Worm (Caenorhabditis elegans) whole organism, early embryonic: ENCODE measurements around the gene C07A12.7.

Experiments used
- B0310.2 ChIP-seq: sonication (generic microtip); optimal IDR thresholded peaks from 2 replicates; lab custom pipeline; 2016; ENCODE audit warnings: mild to moderate bottlenecking, missing genetic modification characterization, missing compliant biosample characterization
- F13C5.2 ChIP-seq: sonication (generic microtip); optimal IDR thresholded peaks from 2 replicates; lab custom pipeline; 2017; ENCODE audit warnings: mild to moderate bottlenecking, missing genetic modification characterization, inconsistent platforms, missing compliant biosample characterization
- aly-1 ChIP-seq: sonication (generic microtip); optimal IDR thresholded peaks from 2 replicates; lab custom pipeline; 2016; ENCODE audit warnings: missing genetic modification characterization, missing compliant biosample characterization
- ama-1 ChIP-seq: fragments of 150-350 bp; optimal IDR thresholded peaks from 2 replicates; lab custom pipeline; 2014
- ceh-13 ChIP-seq: fragments of 200-800 bp; sonication (Bioruptor generic); optimal IDR thresholded peaks from 2 replicates; lab custom pipeline; 2018; ENCODE audit warnings: mild to moderate bottlenecking, missing genetic modification characterization, missing compliant biosample characterization
- ceh-36 ChIP-seq: sonication (generic microtip); optimal IDR thresholded peaks from 2 replicates; lab custom pipeline; 2016; ENCODE audit warnings: missing genetic modification characterization, inconsistent platforms, missing compliant biosample characterization
- ets-7 ChIP-seq: sonication (generic microtip); optimal IDR thresholded peaks from 2 replicates; lab custom pipeline; 2016; ENCODE audit warnings: missing genotype, missing genetic modification characterization, missing compliant biosample characterization
- flt-1 ChIP-seq: fragments of 200-800 bp; sonication (Bioruptor generic); IDR thresholded peaks from 2 replicates; pipeline ENCODE4 v1.3.6; 2022; ENCODE audit warnings: missing genetic modification characterization, missing compliant biosample characterization
- hmbx-1 ChIP-seq: sonication (generic microtip); optimal IDR thresholded peaks from 2 replicates; lab custom pipeline; 2016; ENCODE audit warnings: mild to moderate bottlenecking, missing genetic modification characterization, missing compliant biosample characterization
- hmg-4 ChIP-seq: fragments of 200-800 bp; sonication (Bioruptor generic); optimal IDR thresholded peaks from 2 replicates; lab custom pipeline; 2018; ENCODE audit warnings: mild to moderate bottlenecking, missing genetic modification characterization, missing compliant biosample characterization
- hnd-1 ChIP-seq: sonication (generic microtip); optimal IDR thresholded peaks from 2 replicates; lab custom pipeline; 2016; ENCODE audit warnings: missing genetic modification characterization, missing compliant biosample characterization
- pes-1 ChIP-seq: fragments of 200-800 bp; sonication (Bioruptor generic); IDR thresholded peaks from 2 replicates; pipeline ENCODE4 v1.3.6; 2022; ENCODE audit warnings: missing genetic modification reagents, missing genetic modification characterization, missing compliant biosample characterization
- scrt-1 ChIP-seq: fragments of 200-800 bp; sonication (Bioruptor generic); IDR thresholded peaks from 2 replicates; pipeline ENCODE4 v1.3.6; 2022; ENCODE audit warnings: missing genetic modification characterization, missing compliant biosample characterization
- sea-1 ChIP-seq: fragments of 200-800 bp; sonication (Bioruptor generic); conservative IDR thresholded peaks from 2 replicates; pipeline ENCODE4 v1.3.6; 2022; ENCODE audit warnings: missing genetic modification characterization, missing compliant biosample characterization
- tbx-11 ChIP-seq: fragments of 200-800 bp; sonication (Bioruptor generic); IDR thresholded peaks from 2 replicates; pipeline ENCODE4 v1.3.6; 2022; ENCODE audit warnings: missing genetic modification characterization, missing compliant biosample characterization
- tbx-37 ChIP-seq: fragments of 200-800 bp; sonication (Bioruptor generic); conservative IDR thresholded peaks from 2 replicates; pipeline ENCODE4 v1.3.6; 2022; ENCODE audit warnings: missing genetic modification reagents, missing genetic modification characterization, missing compliant biosample characterization
- tra-4 ChIP-seq: sonication (generic microtip); optimal IDR thresholded peaks from 2 replicates; lab custom pipeline; 2017; ENCODE audit warnings: missing genetic modification characterization, missing compliant biosample characterization

Gene C07A12.7

DNA sequence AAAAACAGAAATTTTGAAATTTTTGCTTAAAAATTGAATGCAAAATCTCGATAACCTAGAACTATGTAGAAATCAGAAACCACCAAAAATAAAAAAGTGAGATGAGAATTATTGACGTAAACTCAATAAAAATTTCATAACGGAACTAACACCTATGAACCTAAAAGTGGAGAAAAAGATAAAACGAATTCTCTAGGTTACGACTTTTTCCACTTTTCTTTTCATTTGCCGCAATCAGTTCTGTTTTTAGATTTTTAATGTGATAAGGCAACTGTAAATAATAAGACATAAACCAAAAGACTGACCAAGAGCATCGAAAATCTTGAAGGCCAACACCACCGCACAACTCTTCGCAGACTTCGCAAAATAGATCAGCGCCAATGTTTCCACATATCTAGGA is 19.9 kb downstream of the C07A12.7 start:
- no peak for TF ChIP-seq sea-1 (GFP tag; lab: Robert Waterston, UW)
- TF ChIP-seq aly-1 (tag; lab: Kevin White, UChicago): no peak
- TF ChIP-seq ceh-36 (tag; lab: Kevin White, UChicago): no peak
- no peak for TF ChIP-seq ama-1 (lab: Kevin White, UChicago)
- no peak for TF ChIP-seq F13C5.2 (tag; lab: Kevin White, UChicago)
- no peak for TF ChIP-seq tbx-37 (GFP tag; lab: Robert Waterston, UW)
- TF ChIP-seq B0310.2 (tag; lab: Kevin White, UChicago): no peak
- TF ChIP-seq hmbx-1 (tag; lab: Kevin White, UChicago): no peak
- TF ChIP-seq ets-7 (tag; lab: Kevin White, UChicago): no peak
- TF ChIP-seq hmg-4 (GFP tag; lab: Kevin White, UChicago): no peak
- TF ChIP-seq scrt-1: no peak
- no peak for TF ChIP-seq hnd-1 (tag; lab: Kevin White, UChicago)
- TF ChIP-seq flt-1 (GFP tag; lab: Robert Waterston, UW): no peak
- TF ChIP-seq pes-1: no peak

DNA sequence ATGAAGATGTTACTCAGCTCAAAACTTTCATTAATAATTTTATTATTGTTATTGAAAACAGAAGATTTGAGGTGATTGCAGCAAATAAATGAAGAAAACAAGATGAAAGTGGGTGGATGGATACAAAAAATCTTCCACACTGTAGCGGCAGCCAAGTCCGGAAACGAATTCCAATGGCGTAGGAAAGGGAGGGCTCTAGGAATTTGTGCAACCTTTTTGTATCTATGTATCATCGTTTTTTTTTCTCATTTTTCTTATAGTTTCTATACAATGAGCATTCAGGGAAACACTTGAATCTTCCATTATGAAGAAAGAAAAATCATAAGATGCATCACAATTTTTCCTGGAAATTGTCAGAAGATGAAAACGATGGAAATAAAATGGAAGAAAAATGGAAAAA is 21.4 kb downstream of the C07A12.7 start:
- TF ChIP-seq hmbx-1 (tag; lab: Kevin White, UChicago) (no peak), tbx-37 (GFP tag; lab: Robert Waterston, UW) (no peak), tbx-11 (GFP tag; lab: Robert Waterston, UW) (no peak), sea-1 (GFP tag; lab: Robert Waterston, UW) (no peak), pes-1 (no peak), F13C5.2 (tag; lab: Kevin White, UChicago) (no peak), ama-1 (lab: Kevin White, UChicago) (no peak), ceh-13 (no peak), B0310.2 (tag; lab: Kevin White, UChicago) (no peak), flt-1 (GFP tag; lab: Robert Waterston, UW) (no peak), scrt-1 (no peak), ets-7 (tag; lab: Kevin White, UChicago) (no peak), hmg-4 (GFP tag; lab: Kevin White, UChicago) (no peak), tra-4 (tag; lab: Kevin White, UChicago) (no peak), aly-1 (tag; lab: Kevin White, UChicago) (no peak), ceh-36 (tag; lab: Kevin White, UChicago) (no peak)

DNA sequence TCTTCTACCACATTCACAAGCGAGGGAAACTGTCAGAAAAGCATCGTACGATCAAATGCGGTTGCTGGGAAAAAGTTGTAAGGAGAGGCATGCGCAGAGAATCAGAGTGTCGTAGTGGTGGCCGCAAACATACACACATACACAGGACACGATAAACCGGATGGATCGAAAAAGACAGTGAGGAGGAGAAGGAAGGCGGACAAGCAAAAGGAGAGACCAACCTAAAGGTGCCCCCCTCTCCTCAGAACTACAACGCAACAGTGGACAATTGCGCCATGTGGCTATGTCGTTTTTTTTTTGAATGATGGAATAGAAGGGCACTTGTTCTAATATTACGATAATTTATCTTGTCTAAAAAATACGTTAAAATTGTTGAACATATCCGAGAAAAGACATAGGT is 23.5 kb downstream of the C07A12.7 start:
- TF ChIP-seq hmg-4 (GFP tag; lab: Kevin White, UChicago) (peak; percentile 77), F13C5.2 (tag; lab: Kevin White, UChicago) (no peak)

DNA sequence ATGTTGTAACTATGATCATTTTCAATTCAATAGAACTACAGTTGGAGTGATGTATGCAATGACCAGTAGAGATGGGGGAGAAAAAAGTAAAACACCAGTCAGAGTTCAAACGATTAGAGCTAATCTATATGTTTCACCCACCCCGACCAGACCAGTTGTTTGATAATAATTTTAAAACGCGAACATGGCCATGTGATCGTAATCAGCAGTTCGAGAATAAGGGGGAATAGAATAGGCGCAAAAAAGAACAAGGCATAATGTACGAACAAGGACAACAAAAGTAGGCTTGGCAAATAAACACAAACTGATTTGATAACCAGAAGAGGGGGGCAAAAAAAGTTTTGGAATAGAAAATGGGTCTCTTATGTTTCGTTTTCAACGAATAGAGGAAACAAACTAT is 23.9 kb downstream of the C07A12.7 start:
- TF ChIP-seq ceh-36 (tag; lab: Kevin White, UChicago) (no peak), tbx-37 (GFP tag; lab: Robert Waterston, UW) (no peak), flt-1 (GFP tag; lab: Robert Waterston, UW) (no peak), hmg-4 (GFP tag; lab: Kevin White, UChicago) (no peak), scrt-1 (no peak), tbx-11 (GFP tag; lab: Robert Waterston, UW) (no peak), pes-1 (no peak)

DNA sequence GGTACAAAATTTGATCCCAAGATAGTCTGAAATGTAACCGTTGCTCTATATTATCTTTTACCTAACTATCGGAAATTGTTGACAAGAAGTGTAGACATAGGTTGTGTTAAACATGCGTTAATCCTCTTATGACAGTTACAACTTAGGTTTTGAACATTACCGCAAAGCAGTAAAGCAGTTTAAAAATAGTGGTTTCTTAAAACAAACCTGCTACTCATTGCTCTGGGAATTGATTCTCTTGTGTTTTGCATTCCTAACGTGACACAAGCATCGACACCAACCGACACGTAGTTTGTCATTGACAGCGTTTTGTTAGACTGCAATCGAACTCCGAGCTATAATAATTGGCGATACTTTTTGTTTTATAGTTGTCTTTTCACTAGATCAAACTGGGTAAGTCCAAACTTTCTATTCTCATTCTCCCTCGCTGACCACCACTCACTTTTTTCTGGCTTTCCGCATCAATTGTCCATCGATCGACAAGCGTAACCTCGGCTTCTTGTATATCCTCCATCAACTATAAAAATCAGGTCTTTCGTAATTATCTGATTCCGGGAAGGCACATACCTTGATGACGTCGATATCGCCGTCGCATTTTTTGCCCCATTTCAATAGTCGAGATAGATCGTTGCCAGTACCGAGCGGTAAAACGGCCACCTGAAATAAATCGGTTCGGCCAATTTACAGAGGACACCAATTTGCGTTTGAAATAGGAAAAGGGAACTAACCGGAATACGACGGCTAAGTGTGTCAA is 26.0 kb downstream of the C07A12.7 start:
- TF ChIP-seq tbx-11 (GFP tag; lab: Robert Waterston, UW) (no peak), F13C5.2 (tag; lab: Kevin White, UChicago) (no peak), ets-7 (tag; lab: Kevin White, UChicago) (no peak), hmg-4 (GFP tag; lab: Kevin White, UChicago) (no peak), scrt-1 (no peak), pes-1 (no peak), tra-4 (tag; lab: Kevin White, UChicago) (no peak), B0310.2 (tag; lab: Kevin White, UChicago) (no peak), ceh-36 (tag; lab: Kevin White, UChicago) (no peak), ceh-13 (no peak)

DNA sequence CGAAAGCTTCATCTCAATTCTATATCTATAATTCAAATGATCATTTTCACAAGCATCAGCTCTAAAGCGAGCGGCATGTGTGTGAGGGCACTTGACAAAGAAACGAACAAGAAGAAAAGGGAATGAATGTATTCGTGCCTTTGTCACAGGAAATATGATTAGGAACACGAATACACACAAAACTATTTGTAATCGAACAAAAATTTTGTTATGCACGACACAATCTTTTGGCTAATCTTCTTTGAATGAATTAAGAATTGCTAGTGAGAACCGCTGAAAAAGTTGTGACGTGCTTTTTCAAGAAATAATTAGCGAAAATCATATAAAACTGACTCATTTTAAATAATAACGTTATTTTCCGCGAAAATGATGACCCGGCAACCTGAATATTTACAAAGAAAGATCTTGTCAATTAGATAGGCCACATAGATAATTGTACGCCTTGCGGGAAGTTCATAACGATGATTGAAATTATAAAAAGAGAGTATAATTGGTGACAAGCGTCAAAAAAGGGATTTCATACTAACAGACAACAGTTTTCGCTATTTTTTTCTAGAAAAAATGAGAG is 28.4 kb downstream of the C07A12.7 start:
- TF ChIP-seq ama-1 (lab: Kevin White, UChicago): no peak
- TF ChIP-seq flt-1 (GFP tag; lab: Robert Waterston, UW): no peak
- no peak for TF ChIP-seq hmg-4 (GFP tag; lab: Kevin White, UChicago)
- no peak for TF ChIP-seq F13C5.2 (tag; lab: Kevin White, UChicago)
- TF ChIP-seq tbx-11 (GFP tag; lab: Robert Waterston, UW): no peak
- no peak for TF ChIP-seq B0310.2 (tag; lab: Kevin White, UChicago)
- TF ChIP-seq tbx-37 (GFP tag; lab: Robert Waterston, UW): no peak
- no peak for TF ChIP-seq hnd-1 (tag; lab: Kevin White, UChicago)
- no peak for TF ChIP-seq ets-7 (tag; lab: Kevin White, UChicago)
- TF ChIP-seq ceh-36 (tag; lab: Kevin White, UChicago): no peak
- no peak for TF ChIP-seq ceh-13

DNA sequence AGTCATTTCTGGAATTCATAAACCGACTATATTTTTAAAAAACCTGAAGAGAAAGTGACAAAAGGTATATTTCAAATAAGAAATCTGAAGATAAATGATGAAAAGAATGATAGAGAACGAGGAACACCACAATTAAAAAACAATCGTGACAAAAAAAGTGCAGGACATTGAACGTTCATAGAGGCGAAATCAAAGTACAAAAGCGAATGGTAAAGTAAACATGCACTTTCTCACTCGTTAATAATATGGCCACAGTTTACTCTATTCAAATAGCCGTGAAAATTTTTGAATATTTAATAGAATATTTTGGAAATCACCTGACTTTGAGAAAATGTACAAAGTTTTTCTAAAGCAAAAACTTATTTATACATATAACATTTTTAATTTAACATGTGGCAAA is 29.7 kb downstream of the C07A12.7 start, which contains the start of gene F46H6.5:
Gene F46H6.5, minus strand, starts transcription at position 10 of the 400 bp plus-strand sequence.
- TF ChIP-seq pes-1: no peak
- TF ChIP-seq flt-1 (GFP tag; lab: Robert Waterston, UW): no peak
- no peak for TF ChIP-seq ceh-13
- TF ChIP-seq scrt-1: no peak
- no peak for TF ChIP-seq tbx-11 (GFP tag; lab: Robert Waterston, UW)
- no peak for TF ChIP-seq hnd-1 (tag; lab: Kevin White, UChicago)
- TF ChIP-seq ets-7 (tag; lab: Kevin White, UChicago): no peak
- no peak for TF ChIP-seq hmg-4 (GFP tag; lab: Kevin White, UChicago)
- TF ChIP-seq ceh-36 (tag; lab: Kevin White, UChicago): no peak
- TF ChIP-seq sea-1 (GFP tag; lab: Robert Waterston, UW): no peak
- TF ChIP-seq B0310.2 (tag; lab: Kevin White, UChicago): no peak
- no peak for TF ChIP-seq aly-1 (tag; lab: Kevin White, UChicago)
- no peak for TF ChIP-seq hmbx-1 (tag; lab: Kevin White, UChicago)
- no peak for TF ChIP-seq ama-1 (lab: Kevin White, UChicago)
